Worm (Caenorhabditis elegans): ENCODE measurements around the gene pcrg-1.
A peak's percentile ranks its signal among the peaks of the same experiment; 100 is the strongest.

Gene pcrg-1

ce11 chrII:7168712-7169111 is 31.6 kb upstream of the pcrg-1 start, which contains the start of gene col-36:
Gene col-36, minus strand, starts transcription at chrII:7168812.
- TF ChIP-seq nhr-237 (tag; optimal IDR thresholded peaks at IDR 0.05) (no peak), drap-1 (GFP tag; optimal IDR thresholded peaks at IDR 0.05) (no peak), unc-120 (tag; optimal IDR thresholded peaks at IDR 0.05; ENCODE audit: poor library complexity, severe bottlenecking) (no peak), ceh-83 (GFP tag; optimal IDR thresholded peaks at IDR 0.05) (no peak), mab-5 (tag; optimal IDR thresholded peaks at IDR 0.05) (no peak), sem-2 (GFP tag; optimal IDR thresholded peaks at IDR 0.05) (no peak), unc-39 (tag; optimal IDR thresholded peaks at IDR 0.05) (no peak), bed-3 (GFP tag; optimal IDR thresholded peaks at IDR 0.05) (no peak), elt-1 (tag; optimal IDR thresholded peaks at IDR 0.05; ENCODE audit: borderline replicate concordance, insufficient read depth) (no peak), pha-4 (tag; optimal IDR thresholded peaks at IDR 0.05) (no peak), blmp-1 (tag; optimal IDR thresholded peaks at IDR 0.05) (no peak), hlh-1 (tag; optimal IDR thresholded peaks at IDR 0.05) (no peak), mep-1 (tag; optimal IDR thresholded peaks at IDR 0.05) (no peak), nhr-76 (tag; optimal IDR thresholded peaks at IDR 0.05) (no peak), nhr-2 (tag; optimal IDR thresholded peaks at IDR 0.05) (no peak), ces-1 (GFP tag; optimal IDR thresholded peaks at IDR 0.05) (no peak), lsy-2 (tag; optimal IDR thresholded peaks at IDR 0.05) (no peak)

- TF ChIP-seq mls-2 (tag; optimal IDR thresholded peaks at IDR 0.05) (no peak), nhr-12 (tag; optimal IDR thresholded peaks at IDR 0.05) (no peak), nhr-2 (tag; optimal IDR thresholded peaks at IDR 0.05) (no peak), lsy-2 (tag; optimal IDR thresholded peaks at IDR 0.05) (no peak), lin-13 (tag; optimal IDR thresholded peaks at IDR 0.05) (no peak), ham-2 (GFP tag; optimal IDR thresholded peaks at IDR 0.05) (no peak)
Observed at ce11 chrII:7171305-7171998, 28.9 kb upstream of the pcrg-1 start, which contains the start of gene dyf-13. Gene dyf-13, minus strand, starts transcription at chrII:7171355.

ce11 chrII:7174843-7175242 is 25.5 kb upstream of the pcrg-1 start, which contains the start of gene glc-4:
Gene glc-4, minus strand, starts transcription at chrII:7174943.
- TF ChIP-seq ceh-39 (tag; optimal IDR thresholded peaks at IDR 0.05) (no peak), unc-62 (GFP tag; optimal IDR thresholded peaks at IDR 0.05) (no peak), M03D4.4 (tag; optimal IDR thresholded peaks at IDR 0.05) (no peak), unc-39 (tag; optimal IDR thresholded peaks at IDR 0.05) (no peak), nhr-76 (tag; optimal IDR thresholded peaks at IDR 0.05) (no peak), elt-3 (tag; optimal IDR thresholded peaks at IDR 0.05) (no peak), drap-1 (GFP tag; optimal IDR thresholded peaks at IDR 0.05) (no peak), nhr-237 (tag; optimal IDR thresholded peaks at IDR 0.05) (no peak), hlh-1 (tag; optimal IDR thresholded peaks at IDR 0.05) (no peak), mls-2 (tag; optimal IDR thresholded peaks at IDR 0.05) (no peak), mab-5 (tag; optimal IDR thresholded peaks at IDR 0.05) (no peak), ceh-43 (GFP tag; optimal IDR thresholded peaks at IDR 0.05) (no peak), cnd-1 (tag; optimal IDR thresholded peaks at IDR 0.05) (no peak), ceh-83 (GFP tag; optimal IDR thresholded peaks at IDR 0.05) (no peak), bed-3 (GFP tag; optimal IDR thresholded peaks at IDR 0.05) (no peak), ztf-11 (tag; optimal IDR thresholded peaks at IDR 0.05) (no peak), nhr-28 (tag; optimal IDR thresholded peaks at IDR 0.05) (no peak), blmp-1 (tag; optimal IDR thresholded peaks at IDR 0.05) (no peak)

- TF ChIP-seq lin-32 (GFP tag; optimal IDR thresholded peaks at IDR 0.05) (no peak), ceh-43 (GFP tag; optimal IDR thresholded peaks at IDR 0.05) (no peak), ces-1 (GFP tag; optimal IDR thresholded peaks at IDR 0.05) (peak; percentile 66), drap-1 (GFP tag; optimal IDR thresholded peaks at IDR 0.05) (no peak), mls-2 (tag; optimal IDR thresholded peaks at IDR 0.05) (no peak)
Observed at ce11 chrII:7176108-7176507, 24.2 kb upstream of the pcrg-1 start.

- no peak for TF ChIP-seq nhr-28 (tag; optimal IDR thresholded peaks at IDR 0.05)
- TF ChIP-seq mls-2 (tag; optimal IDR thresholded peaks at IDR 0.05) = peak; percentile 7
- TF ChIP-seq drap-1 (GFP tag; optimal IDR thresholded peaks at IDR 0.05) = no peak
- TF ChIP-seq pha-4 (tag; optimal IDR thresholded peaks at IDR 0.05) = no peak
- peak; percentile 86 for TF ChIP-seq ces-1 (GFP tag; optimal IDR thresholded peaks at IDR 0.05)
- TF ChIP-seq unc-120 (tag; optimal IDR thresholded peaks at IDR 0.05; ENCODE audit: poor library complexity, severe bottlenecking) = peak; percentile 87
Observed at ce11 chrII:7182630-7183029, 17.7 kb upstream of the pcrg-1 start.

All from whole organism, mixed stage, embryonic.